Fruit fly (Drosophila melanogaster) whole organism, prepupa: Measurements from ENCODE around the gene CG5953.

Experiments used
- CG11762 ChIP-seq: fragments of 200-800 bp; sonication (Bioruptor generic); optimal IDR thresholded peaks from 3 replicates; lab custom pipeline; 2016; ENCODE audit warnings: missing biosample characterization, missing genetic modification characterization; ENCODE audit not compliant: insufficient read depth
- CG6808 ChIP-seq: fragments of 200-800 bp; sonication (Bioruptor generic); optimal IDR thresholded peaks from 3 replicates; lab custom pipeline; 2017; ENCODE audit warnings: missing biosample characterization, missing genetic modification characterization, mild to moderate bottlenecking, moderate library complexity, missing genetic modification reagents
- CG8632 ChIP-seq: fragments of 200-800 bp; sonication (Bioruptor generic); optimal IDR thresholded peaks from 3 replicates; lab custom pipeline; 2016; ENCODE audit warnings: missing biosample characterization, missing genetic modification characterization
- Eip75B ChIP-seq: fragments of 200-800 bp; sonication (Bioruptor generic); optimal IDR thresholded peaks from 3 replicates; lab custom pipeline; 2016; ENCODE audit warnings: missing biosample characterization, missing genetic modification characterization
- dsx ChIP-seq: fragments of 200-800 bp; optimal IDR thresholded peaks from 3 replicates; lab custom pipeline; 2019; ENCODE audit warnings: missing biosample characterization, mild to moderate bottlenecking, missing genetic modification characterization, moderate library complexity; ENCODE audit not compliant: poor library complexity, severe bottlenecking
- ss ChIP-seq, 2 experiments: fragments of 200-800 bp; sonication (Bioruptor generic); optimal IDR thresholded peaks; 2 replicates in 1 of 2; 3 replicates in 1 of 2; lab custom pipeline; 2017 to 2018; ENCODE audit warnings: mild to moderate bottlenecking in 2 of 2, missing biosample characterization in 2 of 2, missing genetic modification characterization in 2 of 2, moderate library complexity in 1 of 2

CG5953 gene

DNA sequence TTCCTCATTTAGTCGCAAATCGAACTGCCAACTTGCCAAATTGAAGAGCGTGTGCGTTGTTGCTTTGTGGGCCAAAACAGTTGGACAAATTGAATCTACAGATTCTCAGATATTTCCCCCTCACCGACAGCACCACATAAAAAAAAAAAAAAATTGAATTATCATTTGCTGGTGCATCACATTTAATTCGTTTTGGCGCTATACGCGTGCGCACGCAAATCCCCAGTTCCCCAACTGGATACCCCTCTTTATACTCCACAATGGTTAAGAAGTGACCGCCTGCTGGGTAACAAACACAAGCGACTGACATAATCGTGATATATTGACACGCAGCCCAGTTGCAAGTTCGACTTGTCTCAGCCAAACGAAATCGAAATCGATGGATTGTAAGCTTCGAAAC lies 74.3 kb downstream of the CG5953 start:
- no peak for TF ChIP-seq CG6808 (GFP tag; lab: Kevin White, UChicago)
- TF ChIP-seq ss (GFP tag; optimal IDR thresholded peaks at IDR 0.05; lab: Kevin White, UChicago), result peak in 1 of 2 experiments; percentile 95
- no peak for TF ChIP-seq dsx (GFP tag; lab: Kevin White, UChicago)
- no peak for TF ChIP-seq CG8632 (GFP tag; lab: Kevin White, UChicago)
- no peak for TF ChIP-seq CG11762 (GFP tag; lab: Kevin White, UChicago)
- no peak for TF ChIP-seq Eip75B (GFP tag; lab: Kevin White, UChicago)
- TF ChIP-seq, all 60 proteins: peak for 1
